Worm (Caenorhabditis elegans) whole organism, late embryonic: ENCODE data around the gene C16C8.10.

Experiments
- C08G9.2 ChIP-seq: sonication (generic microtip); optimal IDR thresholded peaks from 2 replicates; lab custom pipeline; 2016; ENCODE audit warnings: mild to moderate bottlenecking, missing genetic modification characterization, moderate library complexity, missing compliant biosample characterization
- C38D4.7 ChIP-seq: fragments of 200-800 bp; sonication (Bioruptor generic); optimal IDR thresholded peaks from 2 replicates; lab custom pipeline; 2018; ENCODE audit warnings: mild to moderate bottlenecking, missing genetic modification characterization, moderate library complexity, missing compliant biosample characterization
- K09A11.1 ChIP-seq: sonication (generic microtip); optimal IDR thresholded peaks from 2 replicates; lab custom pipeline; 2017; ENCODE audit warnings: antibody characterized with exemption, mild to moderate bottlenecking, missing genetic modification characterization, missing compliant biosample characterization; ENCODE audit not compliant: insufficient read depth
- Y22D7AL.16 ChIP-seq: sonication (generic microtip); optimal IDR thresholded peaks from 2 replicates; lab custom pipeline; 2016; ENCODE audit warnings: missing genetic modification characterization, missing compliant biosample characterization
- ahr-1 ChIP-seq: sonication (generic microtip); optimal IDR thresholded peaks from 2 replicates; lab custom pipeline; 2016; ENCODE audit warnings: missing genetic modification characterization, missing compliant biosample characterization
- ceh-14 ChIP-seq: sonication (generic microtip); optimal IDR thresholded peaks from 2 replicates; lab custom pipeline; 2016; ENCODE audit warnings: missing genotype, missing genetic modification characterization, missing compliant biosample characterization
- ceh-19 ChIP-seq: fragments of 200-800 bp; sonication (Bioruptor generic); optimal IDR thresholded peaks from 2 replicates; lab custom pipeline; 2018; ENCODE audit warnings: mild to moderate bottlenecking, missing genetic modification characterization, missing compliant biosample characterization
- ceh-2 ChIP-seq: sonication (generic microtip); optimal IDR thresholded peaks from 2 replicates; lab custom pipeline; 2016; ENCODE audit warnings: missing genotype, missing genetic modification characterization, missing compliant biosample characterization
- ceh-31 ChIP-seq: sonication (generic microtip); optimal IDR thresholded peaks from 2 replicates; lab custom pipeline; 2016; ENCODE audit warnings: missing genetic modification characterization, missing compliant biosample characterization
- ceh-48 ChIP-seq: sonication (generic microtip); optimal IDR thresholded peaks from 2 replicates; lab custom pipeline; 2016; ENCODE audit warnings: missing genetic modification characterization, inconsistent platforms, missing compliant biosample characterization
- ceh-9 ChIP-seq: sonication (generic microtip); optimal IDR thresholded peaks from 2 replicates; lab custom pipeline; 2016; ENCODE audit warnings: mild to moderate bottlenecking, missing genetic modification characterization, inconsistent platforms, missing compliant biosample characterization
- che-1 ChIP-seq: sonication (generic microtip); optimal IDR thresholded peaks from 2 replicates; lab custom pipeline; 2016; ENCODE audit warnings: mild to moderate bottlenecking, missing genetic modification characterization, missing compliant biosample characterization
- dmd-4 ChIP-seq: sonication (generic microtip); optimal IDR thresholded peaks from 2 replicates; lab custom pipeline; 2016; ENCODE audit warnings: borderline replicate concordance, missing genetic modification characterization, missing compliant biosample characterization
- dve-1 ChIP-seq: sonication (generic microtip); optimal IDR thresholded peaks from 2 replicates; lab custom pipeline; 2017; ENCODE audit warnings: antibody characterized with exemption, mild to moderate bottlenecking, missing genetic modification characterization, missing compliant biosample characterization
- elt-2 ChIP-seq: sonication (generic microtip); optimal IDR thresholded peaks from 2 replicates; lab custom pipeline; 2016; ENCODE audit warnings: missing genetic modification reagents, missing genetic modification characterization, missing compliant biosample characterization
- elt-4 ChIP-seq: sonication (generic microtip); optimal IDR thresholded peaks from 2 replicates; lab custom pipeline; 2016; ENCODE audit warnings: missing genetic modification characterization, missing compliant biosample characterization
- eyg-1 ChIP-seq: sonication (generic microtip); optimal IDR thresholded peaks from 2 replicates; lab custom pipeline; 2016; ENCODE audit warnings: missing genotype, missing genetic modification characterization, missing compliant biosample characterization
- fkh-6 ChIP-seq: sonication (generic microtip); optimal IDR thresholded peaks from 2 replicates; lab custom pipeline; 2016; ENCODE audit warnings: missing genetic modification characterization, missing compliant biosample characterization
- gmeb-2 ChIP-seq: sonication (generic microtip); optimal IDR thresholded peaks from 2 replicates; lab custom pipeline; 2016; ENCODE audit warnings: missing genetic modification characterization, inconsistent platforms, missing compliant biosample characterization
- hlh-13 ChIP-seq: fragments of 200-800 bp; sonication (Bioruptor generic); optimal IDR thresholded peaks from 2 replicates; lab custom pipeline; 2018; ENCODE audit warnings: mild to moderate bottlenecking, missing genetic modification characterization, missing compliant biosample characterization
- hlh-15 ChIP-seq: sonication (generic microtip); optimal IDR thresholded peaks from 2 replicates; lab custom pipeline; 2016; ENCODE audit warnings: missing genetic modification characterization, missing compliant biosample characterization
- hlh-30 ChIP-seq: sonication (generic microtip); optimal IDR thresholded peaks from 2 replicates; lab custom pipeline; 2017; ENCODE audit warnings: antibody characterized with exemption, missing genetic modification characterization, missing compliant biosample characterization; ENCODE audit not compliant: insufficient read depth
- lim-6 ChIP-seq: sonication (generic microtip); optimal IDR thresholded peaks from 2 replicates; lab custom pipeline; 2016; ENCODE audit warnings: missing genetic modification characterization, missing compliant biosample characterization
- madf-2 ChIP-seq: sonication (generic microtip); optimal IDR thresholded peaks from 2 replicates; lab custom pipeline; 2017; ENCODE audit warnings: missing genetic modification characterization, missing compliant biosample characterization
- nfya-1 ChIP-seq: sonication (generic microtip); optimal IDR thresholded peaks from 2 replicates; lab custom pipeline; 2017; ENCODE audit warnings: missing genetic modification characterization, mild to moderate bottlenecking, missing compliant biosample characterization, antibody characterized with exemption, moderate library complexity
- nhr-11 ChIP-seq: fragments of 150-350 bp; optimal IDR thresholded peaks from 2 replicates; lab custom pipeline; 2014; ENCODE audit warnings: missing biosample characterization, missing genetic modification characterization
- nhr-232 ChIP-seq: sonication (generic microtip); optimal IDR thresholded peaks from 2 replicates; lab custom pipeline; 2016; ENCODE audit warnings: missing genetic modification characterization, missing compliant biosample characterization
- npax-4 ChIP-seq: sonication (generic microtip); optimal IDR thresholded peaks from 2 replicates; lab custom pipeline; 2016; ENCODE audit warnings: missing genetic modification characterization, missing compliant biosample characterization
- odd-2 ChIP-seq: sonication (generic microtip); optimal IDR thresholded peaks from 2 replicates; lab custom pipeline; 2017; ENCODE audit warnings: antibody characterized with exemption, mild to moderate bottlenecking, missing genetic modification characterization, missing compliant biosample characterization
- pha-2 ChIP-seq: sonication (generic microtip); optimal IDR thresholded peaks from 2 replicates; lab custom pipeline; 2017; ENCODE audit warnings: mild to moderate bottlenecking, missing genetic modification characterization, missing compliant biosample characterization
- pqm-1 ChIP-seq: sonication (generic microtip); optimal IDR thresholded peaks from 2 replicates; lab custom pipeline; 2016; ENCODE audit warnings: missing genetic modification characterization, missing compliant biosample characterization
- pros-1 ChIP-seq: fragments of 150-350 bp; optimal IDR thresholded peaks from 2 replicates; lab custom pipeline; 2014; ENCODE audit warnings: missing biosample characterization, missing genetic modification reagents, missing genetic modification characterization
- ref-2 ChIP-seq: sonication (generic microtip); optimal IDR thresholded peaks from 2 replicates; lab custom pipeline; 2016; ENCODE audit warnings: missing genetic modification characterization, missing compliant biosample characterization
- sdc-2 ChIP-seq: sonication (generic microtip); optimal IDR thresholded peaks from 2 replicates; lab custom pipeline; 2016; ENCODE audit warnings: missing genotype, missing genetic modification characterization, missing compliant biosample characterization
- sox-2 ChIP-seq: fragments of 200-800 bp; sonication (Bioruptor generic); IDR thresholded peaks from 2 replicates; pipeline ENCODE4 v1.3.6; 2022; ENCODE audit warnings: missing genetic modification reagents, missing genetic modification characterization, missing compliant biosample characterization
- syd-9 ChIP-seq: sonication (generic microtip); optimal IDR thresholded peaks from 2 replicates; lab custom pipeline; 2016; ENCODE audit warnings: mild to moderate bottlenecking, missing genetic modification characterization, moderate library complexity, missing compliant biosample characterization
- tbx-7 ChIP-seq: sonication (generic microtip); optimal IDR thresholded peaks from 2 replicates; lab custom pipeline; 2016; ENCODE audit warnings: missing genotype, missing genetic modification characterization, missing compliant biosample characterization
- unc-42 ChIP-seq: sonication (generic microtip); optimal IDR thresholded peaks from 2 replicates; lab custom pipeline; 2016; ENCODE audit warnings: missing genotype, missing genetic modification characterization, missing compliant biosample characterization
- unc-55 ChIP-seq: sonication (generic microtip); optimal IDR thresholded peaks from 2 replicates; lab custom pipeline; 2017; ENCODE audit warnings: missing biosample characterization, missing genetic modification reagents, missing genetic modification characterization
- zip-5 ChIP-seq: sonication (generic microtip); optimal IDR thresholded peaks from 2 replicates; lab custom pipeline; 2016; ENCODE audit warnings: missing genetic modification characterization, missing compliant biosample characterization
- ztf-16 ChIP-seq: sonication (generic microtip); optimal IDR thresholded peaks from 2 replicates; lab custom pipeline; 2017; ENCODE audit warnings: missing genetic modification characterization, missing compliant biosample characterization

The C16C8.10 gene

ce11 chrII:3444280-3444679 is 20.2 kb downstream of the C16C8.10 start, which contains the start of gene C16C8.4:
Gene C16C8.4 (minus strand): TSS chrII:3444380.
- TF ChIP-seq ceh-9 (tag; lab: Kevin White, UChicago): no peak
- no peak for TF ChIP-seq syd-9 (tag; lab: Kevin White, UChicago)
- TF ChIP-seq lim-6 (tag; lab: Kevin White, UChicago): no peak
- no peak for TF ChIP-seq nhr-11
- no peak for TF ChIP-seq ceh-2 (tag; lab: Kevin White, UChicago)
- no peak for TF ChIP-seq gmeb-2 (tag; lab: Kevin White, UChicago)
- no peak for TF ChIP-seq K09A11.1 (tag; lab: Kevin White, UChicago)
- TF ChIP-seq ceh-19: no peak

- TF ChIP-seq gmeb-2 (tag; lab: Kevin White, UChicago) (no peak), ceh-14 (tag; lab: Kevin White, UChicago) (no peak), nhr-232 (tag; lab: Kevin White, UChicago) (no peak), sdc-2 (tag; lab: Kevin White, UChicago) (no peak), C08G9.2 (tag; lab: Kevin White, UChicago) (no peak), elt-2 (tag; lab: Kevin White, UChicago) (no peak), che-1 (tag; lab: Kevin White, UChicago) (no peak), C38D4.7 (GFP tag; lab: Kevin White, UChicago) (no peak), dve-1 (tag; lab: Kevin White, UChicago) (no peak), hlh-30 (tag; lab: Kevin White, UChicago) (no peak), nfya-1 (no peak), sox-2 (GFP tag; lab: Robert Waterston, UW) (no peak), hlh-15 (tag; lab: Kevin White, UChicago) (no peak), elt-4 (tag; lab: Kevin White, UChicago) (no peak), unc-55 (GFP tag; lab: Kevin White, UChicago) (no peak), pros-1 (tag; lab: Kevin White, UChicago) (no peak), Y22D7AL.16 (no peak), tbx-7 (tag; lab: Kevin White, UChicago) (no peak), ztf-16 (tag; lab: Kevin White, UChicago) (no peak), npax-4 (tag; lab: Kevin White, UChicago) (no peak)
Observed at ce11 chrII:3443154-3443553, 21.3 kb downstream of the C16C8.10 start, which contains the start of gene C16C8.22. Gene C16C8.22 (minus strand): TSS chrII:3443254.

- TF ChIP-seq unc-42: no peak
- no peak for TF ChIP-seq nhr-11
- TF ChIP-seq ref-2 (tag; lab: Kevin White, UChicago): no peak
- no peak for TF ChIP-seq fkh-6 (tag; lab: Kevin White, UChicago)
- TF ChIP-seq pha-2 (tag; lab: Kevin White, UChicago): no peak
- TF ChIP-seq odd-2 (tag; lab: Kevin White, UChicago): no peak
- TF ChIP-seq eyg-1 (tag; lab: Kevin White, UChicago): no peak
- no peak for TF ChIP-seq madf-2 (tag; lab: Kevin White, UChicago)
- no peak for TF ChIP-seq dve-1 (tag; lab: Kevin White, UChicago)
- TF ChIP-seq ahr-1 (tag; lab: Kevin White, UChicago): no peak
- no peak for TF ChIP-seq che-1 (tag; lab: Kevin White, UChicago)
- TF ChIP-seq dmd-4 (tag; lab: Kevin White, UChicago): no peak
- no peak for TF ChIP-seq ceh-31 (tag; lab: Kevin White, UChicago)
- TF ChIP-seq, all 69 proteins: peak for 0
Observed at ce11 chrII:3441377-3441776, 23.1 kb downstream of the C16C8.10 start, which contains the start of gene C16C8.27. Gene C16C8.27 (plus strand): TSS chrII:3441677.

- TF ChIP-seq hlh-13 (GFP tag; lab: Kevin White, UChicago) (no peak), ceh-48 (tag; lab: Kevin White, UChicago) (no peak), zip-5 (tag; lab: Kevin White, UChicago) (no peak), pqm-1 (tag; lab: Kevin White, UChicago) (no peak), fkh-6 (tag; lab: Kevin White, UChicago) (no peak), elt-4 (tag; lab: Kevin White, UChicago) (no peak)
Observed at ce11 chrII:3440641-3440926, 23.9 kb downstream of the C16C8.10 start, which contains the start of gene C16C8.17. Gene C16C8.17 (plus strand): TSS chrII:3440827.
